Fruit fly (Drosophila melanogaster) whole organism: Measurements from ENCODE around the gene CG43168.
A peak's percentile ranks its signal among the peaks of the same experiment; 100 is the strongest.

Experiments
- CG8478 ChIP-seq: fragments of >200 bp; optimal IDR thresholded peaks from 2 replicates; lab custom pipeline; 2018; ENCODE audit warnings: inconsistent platforms
- Dll ChIP-seq: fragments of >200 bp; optimal IDR thresholded peaks from 2 replicates; lab custom pipeline; 2017
- EcR ChIP-seq, 2 experiments: fragments of >200 bp; optimal IDR thresholded peaks; 2 replicates each; lab custom pipeline; 2017; ENCODE audit warnings: missing biosample characterization in 2 of 2, missing genetic modification characterization in 2 of 2, missing genetic modification reagents in 2 of 2
- pan ChIP-seq: fragments of >200 bp; optimal IDR thresholded peaks from 2 replicates; lab custom pipeline; 2017
- psq ChIP-seq: fragments of >200 bp; optimal IDR thresholded peaks from 2 replicates; lab custom pipeline; 2017
- usp ChIP-seq: fragments of >200 bp; optimal IDR thresholded peaks from 2 replicates; lab custom pipeline; 2017; ENCODE audit warnings: missing biosample characterization, missing genetic modification characterization, mixed read lengths

CG43168 gene

DNA sequence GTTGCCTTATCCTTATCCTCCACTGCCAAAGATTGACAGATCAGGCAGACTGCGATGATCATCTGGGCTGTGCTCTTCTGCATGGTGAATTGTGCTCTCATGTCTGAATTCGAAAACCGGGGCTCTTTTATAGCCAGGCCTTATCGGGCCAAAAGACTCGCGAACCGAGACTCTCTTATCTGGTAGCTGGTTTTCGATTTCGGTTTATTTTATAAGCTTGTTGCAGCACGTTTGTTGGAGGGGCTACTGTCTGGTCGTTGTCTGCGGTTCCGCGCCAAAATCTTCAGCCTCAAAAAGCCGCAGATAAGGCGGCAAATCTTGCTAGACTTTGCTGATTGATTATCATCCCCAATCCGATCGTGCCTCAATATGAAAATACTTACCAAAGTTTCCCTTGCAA lies 16.9 kb upstream of the CG43168 start, which contains the start of gene CG10163:
Gene CG10163 (minus strand): TSS at position 101 of the 400 bp plus-strand sequence.
- TF ChIP-seq pan (no peak), EcR (GFP tag; optimal IDR thresholded peaks at IDR 0.05; lab: Kevin White, UChicago) (no peak), Dll (lab: Kevin White, UChicago) (no peak), usp (GFP tag; lab: Kevin White, UChicago) (no peak), CG8478 (no peak)

dm6 chr3L:6261230-6261629 lies 14.4 kb upstream of the CG43168 start:
- TF ChIP-seq EcR (GFP tag; optimal IDR thresholded peaks at IDR 0.05; lab: Kevin White, UChicago), result no peak
- TF ChIP-seq CG8478, result no peak
- TF ChIP-seq pan, result no peak
- TF ChIP-seq usp (GFP tag; lab: Kevin White, UChicago), result no peak
- no peak for TF ChIP-seq Dll (lab: Kevin White, UChicago)
- TF ChIP-seq psq (lab: Kevin White, UChicago), result no peak

DNA sequence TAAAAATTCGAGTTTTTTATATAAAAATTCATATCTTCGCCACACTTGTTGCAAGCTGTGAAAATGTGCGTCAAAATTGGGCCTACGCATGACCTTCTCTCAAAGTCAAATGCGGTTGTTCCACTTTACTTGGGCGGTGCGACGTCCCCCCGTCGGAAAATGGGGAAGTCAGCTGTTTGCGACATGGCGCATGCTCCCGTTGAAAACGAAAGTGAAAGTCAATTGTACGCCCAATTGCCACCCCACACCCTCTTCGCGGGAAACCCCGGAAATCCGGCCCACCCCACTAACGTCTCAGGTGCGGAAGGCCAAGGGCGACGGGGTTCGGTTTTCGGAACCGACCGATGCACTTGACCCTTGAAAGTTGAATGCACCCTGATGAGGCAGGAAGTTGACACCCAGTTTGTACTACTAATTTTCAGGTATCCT lies 13.5 kb upstream of the CG43168 start:
- TF ChIP-seq EcR (GFP tag; optimal IDR thresholded peaks at IDR 0.05; lab: Kevin White, UChicago) (peak in 1 of 2 experiments; percentile 57), Dll (lab: Kevin White, UChicago) (no peak), CG8478 (no peak), pan (no peak), usp (GFP tag; lab: Kevin White, UChicago) (no peak)

dm6 chr3L:6262644-6263404 lies 12.8 kb upstream of the CG43168 start, which contains the start of gene Ldh:
Ldh (minus strand) TSS chr3L:6262694.
- no peak for TF ChIP-seq psq (lab: Kevin White, UChicago)
- peak; percentile 61 for TF ChIP-seq Dll (lab: Kevin White, UChicago)

DNA sequence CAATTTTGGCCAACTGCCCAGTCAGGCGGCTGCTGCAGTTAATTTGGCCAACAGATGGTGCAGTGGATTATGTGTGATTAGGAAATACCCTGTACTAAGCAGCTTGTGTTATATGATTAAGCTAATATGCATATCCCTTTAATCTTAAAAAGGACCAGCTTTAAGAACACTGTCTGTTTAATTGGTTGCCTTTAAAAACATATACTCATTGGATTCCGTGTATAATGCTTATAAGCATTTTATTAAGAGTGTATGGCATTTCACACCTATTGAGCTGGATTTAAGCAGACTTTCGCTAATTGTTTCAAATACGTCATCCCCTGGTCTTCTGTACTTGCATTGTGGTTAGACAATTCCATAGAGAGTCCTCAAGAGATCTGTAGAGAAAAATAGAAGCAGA lies 12.1 kb upstream of the CG43168 start:
- TF ChIP-seq usp (GFP tag; lab: Kevin White, UChicago) (no peak), Dll (lab: Kevin White, UChicago) (no peak), CG8478 (no peak), psq (lab: Kevin White, UChicago) (no peak), EcR (GFP tag; optimal IDR thresholded peaks at IDR 0.05; lab: Kevin White, UChicago) (no peak), pan (no peak)

- TF ChIP-seq Dll (lab: Kevin White, UChicago) (no peak), EcR (GFP tag; optimal IDR thresholded peaks at IDR 0.05; lab: Kevin White, UChicago) (peak; percentile 76 to 84)
These were observed 11.4 kb upstream of the CG43168 start for dm6 chr3L:6263896-6264841.

DNA sequence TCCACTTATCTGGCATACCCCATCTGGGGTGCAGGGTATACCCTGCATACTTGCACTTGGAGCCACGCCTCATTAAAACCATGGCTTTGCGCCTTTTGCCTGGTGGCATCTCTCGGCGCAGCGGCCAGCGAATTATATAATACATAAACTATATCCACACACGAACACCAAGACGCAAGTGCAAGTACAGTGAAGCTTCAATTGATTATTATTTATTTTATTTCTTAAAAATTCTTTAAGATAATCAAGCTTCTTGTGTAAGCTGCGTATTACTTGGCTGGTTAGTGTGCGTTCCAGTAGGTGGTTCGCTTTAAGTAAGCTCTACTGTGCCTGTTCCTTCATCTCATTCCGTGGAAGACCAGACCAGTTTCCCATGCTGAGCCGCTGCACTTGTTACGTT lies 9.3 kb upstream of the CG43168 start:
- TF ChIP-seq usp (GFP tag; lab: Kevin White, UChicago) (no peak), Dll (lab: Kevin White, UChicago) (no peak), psq (lab: Kevin White, UChicago) (no peak), pan (no peak), EcR (GFP tag; optimal IDR thresholded peaks at IDR 0.05; lab: Kevin White, UChicago) (no peak), CG8478 (no peak)

DNA sequence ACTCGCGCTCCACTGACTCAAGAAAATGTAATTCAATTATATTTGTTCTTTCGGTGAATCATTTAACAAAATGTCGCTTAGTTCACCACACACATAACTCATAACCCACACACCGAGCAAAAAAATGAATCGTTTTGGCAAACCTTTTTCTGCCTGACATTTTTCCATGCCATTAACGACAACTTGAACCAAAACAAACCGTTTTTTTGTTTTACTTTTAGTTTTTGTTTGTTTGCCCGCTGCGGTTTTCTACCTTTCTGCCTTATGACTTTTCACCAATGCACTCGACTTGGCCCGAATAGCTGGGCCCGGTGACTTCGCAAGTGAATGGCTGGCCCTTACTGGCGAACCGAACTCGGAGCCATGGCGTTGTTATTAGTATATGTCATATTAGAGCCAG lies 8.1 kb upstream of the CG43168 start:
- TF ChIP-seq psq (lab: Kevin White, UChicago) (no peak), pan (no peak), Dll (lab: Kevin White, UChicago) (no peak), EcR (GFP tag; optimal IDR thresholded peaks at IDR 0.05; lab: Kevin White, UChicago) (no peak), CG8478 (no peak), usp (GFP tag; lab: Kevin White, UChicago) (no peak)

dm6 chr3L:6268076-6268475 lies 7.5 kb upstream of the CG43168 start:
- TF ChIP-seq pan (no peak), CG8478 (no peak), Dll (lab: Kevin White, UChicago) (no peak), EcR (GFP tag; optimal IDR thresholded peaks at IDR 0.05; lab: Kevin White, UChicago) (no peak), psq (lab: Kevin White, UChicago) (no peak), usp (GFP tag; lab: Kevin White, UChicago) (no peak)

DNA sequence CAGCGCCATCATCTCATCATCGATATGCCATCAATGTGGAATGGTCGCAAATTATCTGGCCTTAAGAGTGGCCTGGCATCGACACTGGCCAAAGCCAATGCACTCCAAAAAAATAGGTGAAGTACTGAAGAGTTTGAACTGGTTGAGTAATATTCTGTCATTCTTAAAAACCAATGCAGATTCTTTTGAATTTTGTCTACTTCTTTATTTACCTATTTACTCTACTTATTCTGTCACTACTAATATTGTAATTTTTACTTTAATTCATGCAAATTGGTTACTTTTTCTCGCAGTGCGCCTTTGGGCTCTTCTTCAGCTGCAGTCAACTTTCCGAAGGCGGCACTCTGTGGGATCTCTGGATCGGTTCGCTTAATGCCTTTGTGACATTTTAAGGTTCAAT lies 6.6 kb upstream of the CG43168 start:
- TF ChIP-seq Dll (lab: Kevin White, UChicago) (no peak), usp (GFP tag; lab: Kevin White, UChicago) (no peak), EcR (GFP tag; optimal IDR thresholded peaks at IDR 0.05; lab: Kevin White, UChicago) (no peak), CG8478 (no peak), psq (lab: Kevin White, UChicago) (no peak), pan (no peak)

DNA sequence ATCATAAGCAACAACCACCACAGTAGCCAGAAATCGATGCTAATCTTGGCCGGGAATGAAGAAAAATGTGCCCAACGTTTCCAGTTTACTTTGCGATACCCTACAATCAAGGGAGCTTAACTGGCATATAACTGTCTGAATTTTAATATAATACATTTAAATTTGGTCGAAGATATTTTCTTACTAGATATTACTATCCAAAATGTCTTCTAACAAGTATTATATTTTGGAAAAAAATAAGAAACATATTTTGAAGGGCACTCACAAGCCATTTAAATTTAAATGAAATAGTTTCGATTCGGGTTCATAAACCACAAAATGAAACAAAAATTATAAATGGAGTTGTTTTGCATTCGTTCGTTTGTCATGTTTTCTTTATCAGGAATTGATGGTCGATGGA lies 5.3 kb upstream of the CG43168 start:
- TF ChIP-seq CG8478 (no peak), pan (no peak), Dll (lab: Kevin White, UChicago) (no peak), usp (GFP tag; lab: Kevin White, UChicago) (no peak), EcR (GFP tag; optimal IDR thresholded peaks at IDR 0.05; lab: Kevin White, UChicago) (no peak), psq (lab: Kevin White, UChicago) (no peak)

- TF ChIP-seq usp (GFP tag; lab: Kevin White, UChicago), result no peak
- TF ChIP-seq Dll (lab: Kevin White, UChicago), result no peak
- TF ChIP-seq CG8478, result no peak
- TF ChIP-seq psq (lab: Kevin White, UChicago), result no peak
- no peak for TF ChIP-seq pan
- TF ChIP-seq EcR (GFP tag; optimal IDR thresholded peaks at IDR 0.05; lab: Kevin White, UChicago), result no peak
These were observed 658 bp upstream of the CG43168 start for dm6 chr3L:6274929-6275328.
